Fruit fly (Drosophila melanogaster): ENCODE measurements around the gene CG31253.

CG31253 gene

dm6 chr3R:27916355-27917019 is 43.9 kb downstream of the CG31253 start, which contains the start of the genes CG5003 and mRpS22 (continued):
- TF ChIP-seq CG15269 (tag; optimal IDR thresholded peaks at IDR 0.05) (peak; percentile 66), CG16813 (GFP tag; IDR thresholded peaks at IDR 0.05; ENCODE audit: partially characterized antibody) (peak; percentile 46; the same call in 1 of the 3 replicates), az2 (GFP tag; optimal IDR thresholded peaks at IDR 0.05) (peak; percentile 58), Nf-YC (tag; optimal IDR thresholded peaks at IDR 0.05) (peak; percentile 73), Usf (GFP tag; optimal IDR thresholded peaks at IDR 0.05) (no peak), CG8281 (tag; optimal IDR thresholded peaks at IDR 0.05) (peak; percentile 8), lola (GFP tag; optimal IDR thresholded peaks at IDR 0.05) (peak in 1 of 3 experiments; percentile 60), CG10267 (tag; optimal IDR thresholded peaks at IDR 0.05) (peak; percentile 93), HLH4C (GFP tag; IDR thresholded peaks at IDR 0.05; ENCODE audit: partially characterized antibody) (no peak), Dip3 (GFP tag; optimal IDR thresholded peaks at IDR 0.05) (peak; percentile 6), bbx (GFP tag; IDR thresholded peaks at IDR 0.05; ENCODE audit: partially characterized antibody) (0 out of 2 replicates have a peak, but pooled peaks have one; percentile 9), tx (GFP tag; optimal IDR thresholded peaks at IDR 0.05) (peak; percentile 19), CG10543 (GFP tag; optimal IDR thresholded peaks at IDR 0.05) (peak; percentile 80), CG10274 (GFP tag; optimal IDR thresholded peaks at IDR 0.05) (no peak), Chrac-16 (GFP tag; optimal IDR thresholded peaks at IDR 0.05) (peak; percentile 59), grn (GFP tag; optimal IDR thresholded peaks at IDR 0.05) (peak; percentile 51), Hand (GFP tag; optimal IDR thresholded peaks at IDR 0.05) (no peak), grau (tag; optimal IDR thresholded peaks at IDR 0.05) (peak; percentile 68), HmgZ (tag; optimal IDR thresholded peaks at IDR 0.05) (peak; percentile 32), Hmr (GFP tag; optimal IDR thresholded peaks at IDR 0.05) (peak; percentile 56), MBD-R2 (GFP tag; IDR thresholded peaks at IDR 0.05) (peak; percentile 68), wdn (GFP tag; IDR thresholded peaks at IDR 0.05) (0 out of 2 replicates have a peak, but pooled peaks have one; percentile 6), Elba2 (GFP tag; optimal IDR thresholded peaks at IDR 0.05) (peak; percentile 66), Fer2 (tag; optimal IDR thresholded peaks at IDR 0.05) (peak; percentile 63), CG18619 (GFP tag; optimal IDR thresholded peaks at IDR 0.05) (peak; percentile 46), disco-r (GFP tag; optimal IDR thresholded peaks at IDR 0.05) (no peak), Med (GFP tag) (peak; percentile 72), BtbVII (GFP tag; optimal IDR thresholded peaks at IDR 0.05) (peak; percentile 47), Max (GFP tag; optimal IDR thresholded peaks at IDR 0.05) (peak; percentile 63), kay (GFP tag; optimal IDR thresholded peaks at IDR 0.05) (peak; percentile 55), CG8924 (tag; optimal IDR thresholded peaks at IDR 0.05) (peak; percentile 73), jing (GFP tag; optimal IDR thresholded peaks at IDR 0.05) (no peak), pho (GFP tag; optimal IDR thresholded peaks at IDR 0.05) (peak; percentile 16), nom (GFP tag; optimal IDR thresholded peaks at IDR 0.05) (no peak), tgo (GFP tag; IDR thresholded peaks at IDR 0.05) (peak; percentile 49; the same call in 1 of the 3 replicates), CG10959 (GFP tag; IDR thresholded peaks at IDR 0.05) (0 out of 2 replicates have a peak, but pooled peaks have one; percentile 10), klu (GFP tag; IDR thresholded peaks at IDR 0.05) (peak; percentile 21; the same call in 1 of the 2 replicates), CG13775 (GFP tag; optimal IDR thresholded peaks at IDR 0.05) (peak; percentile 75), Abd-B (GFP tag; optimal IDR thresholded peaks at IDR 0.05) (peak; percentile 78), Nf-YB (GFP tag; optimal IDR thresholded peaks at IDR 0.05) (peak; percentile 42), CG4820 (GFP tag; optimal IDR thresholded peaks at IDR 0.05) (peak; percentile 55), vvl (GFP tag; IDR thresholded peaks at IDR 0.05) (peak; percentile 61), CG17328 (GFP tag; IDR thresholded peaks at IDR 0.05) (peak; percentile 14; the same call in 1 of the 2 replicates), NfI (GFP tag; optimal IDR thresholded peaks at IDR 0.05) (peak; percentile 58), Optix (GFP tag; IDR thresholded peaks at IDR 0.05) (no peak), HHEX (GFP tag; optimal IDR thresholded peaks at IDR 0.05) (peak; percentile 29), CG18011 (GFP tag; optimal IDR thresholded peaks at IDR 0.05) (peak; percentile 31), Fer1 (GFP tag; optimal IDR thresholded peaks at IDR 0.05) (peak; percentile 47)
